Worm (Caenorhabditis elegans) whole organism, young adult: ENCODE measurements around the gene Y22D7AL.15.

Experiments
- ceh-40 ChIP-seq: fragments of 200-800 bp; sonication (Bioruptor generic); IDR thresholded peaks from 2 replicates; pipeline ENCODE4 v1.3.6; 2022; ENCODE audit warnings: missing genetic modification characterization, missing compliant biosample characterization
- efl-1 ChIP-seq: fragments of 150-350 bp; optimal IDR thresholded peaks from 2 replicates; lab custom pipeline; 2014; ENCODE audit warnings: missing biosample characterization, missing genetic modification reagents, missing genetic modification characterization
- fkh-3 ChIP-seq: sonication (generic microtip); optimal IDR thresholded peaks from 2 replicates; lab custom pipeline; 2016; ENCODE audit warnings: mild to moderate bottlenecking, missing genetic modification characterization, missing compliant biosample characterization
- lin-35 ChIP-seq, 3 experiments: fragments of 150-350 bp in 2 of 3; sonication (generic microtip) in 1 of 3; optimal IDR thresholded peaks; 2 replicates each; lab custom pipeline; 2014 to 2018; ENCODE audit warnings: missing biosample characterization in 3 of 3, missing genetic modification characterization in 3 of 3, missing genetic modification reagents in 3 of 3
- nhr-27 ChIP-seq: fragments of 200-800 bp; sonication (Bioruptor generic); optimal IDR thresholded peaks from 2 replicates; lab custom pipeline; 2018; ENCODE audit warnings: mild to moderate bottlenecking, missing genetic modification characterization, moderate library complexity, missing compliant biosample characterization
- tbx-9 ChIP-seq: sonication (generic microtip); optimal IDR thresholded peaks from 2 replicates; lab custom pipeline; 2016; ENCODE audit warnings: borderline replicate concordance, missing genetic modification characterization, inconsistent platforms, missing compliant biosample characterization
- ztf-3 ChIP-seq: fragments of 200-800 bp; sonication (Bioruptor generic); optimal IDR thresholded peaks from 2 replicates; lab custom pipeline; 2018; ENCODE audit warnings: mild to moderate bottlenecking, missing genetic modification characterization, missing compliant biosample characterization

ce11 chrIII:1622329-1622728 lies 37.3 kb downstream of the Y22D7AL.15 start:
- TF ChIP-seq lin-35 (GFP tag; optimal IDR thresholded peaks at IDR 0.05; lab: Kevin White, UChicago) (no peak), tbx-9 (no peak), fkh-3 (no peak), nhr-27 (tag; lab: Kevin White, UChicago) (no peak), efl-1 (no peak), ceh-40 (no peak), ztf-3 (GFP tag; lab: Kevin White, UChicago) (no peak)
